Worm (Caenorhabditis elegans) whole organism, early embryonic: Measurements from ENCODE around the gene laf-1.

Experiments used
- B0310.2 ChIP-seq: sonication (generic microtip); optimal IDR thresholded peaks from 2 replicates; lab custom pipeline; 2016; ENCODE audit warnings: mild to moderate bottlenecking, missing genetic modification characterization, missing compliant biosample characterization
- F13C5.2 ChIP-seq: sonication (generic microtip); optimal IDR thresholded peaks from 2 replicates; lab custom pipeline; 2017; ENCODE audit warnings: mild to moderate bottlenecking, missing genetic modification characterization, inconsistent platforms, missing compliant biosample characterization
- aly-1 ChIP-seq: sonication (generic microtip); optimal IDR thresholded peaks from 2 replicates; lab custom pipeline; 2016; ENCODE audit warnings: missing genetic modification characterization, missing compliant biosample characterization
- ama-1 ChIP-seq: fragments of 150-350 bp; optimal IDR thresholded peaks from 2 replicates; lab custom pipeline; 2014
- ceh-13 ChIP-seq: fragments of 200-800 bp; sonication (Bioruptor generic); optimal IDR thresholded peaks from 2 replicates; lab custom pipeline; 2018; ENCODE audit warnings: mild to moderate bottlenecking, missing genetic modification characterization, missing compliant biosample characterization
- ceh-36 ChIP-seq: sonication (generic microtip); optimal IDR thresholded peaks from 2 replicates; lab custom pipeline; 2016; ENCODE audit warnings: missing genetic modification characterization, inconsistent platforms, missing compliant biosample characterization
- ets-7 ChIP-seq: sonication (generic microtip); optimal IDR thresholded peaks from 2 replicates; lab custom pipeline; 2016; ENCODE audit warnings: missing genotype, missing genetic modification characterization, missing compliant biosample characterization
- flt-1 ChIP-seq: fragments of 200-800 bp; sonication (Bioruptor generic); IDR thresholded peaks from 2 replicates; pipeline ENCODE4 v1.3.6; 2022; ENCODE audit warnings: missing genetic modification characterization, missing compliant biosample characterization
- hmbx-1 ChIP-seq: sonication (generic microtip); optimal IDR thresholded peaks from 2 replicates; lab custom pipeline; 2016; ENCODE audit warnings: mild to moderate bottlenecking, missing genetic modification characterization, missing compliant biosample characterization
- hmg-4 ChIP-seq: fragments of 200-800 bp; sonication (Bioruptor generic); optimal IDR thresholded peaks from 2 replicates; lab custom pipeline; 2018; ENCODE audit warnings: mild to moderate bottlenecking, missing genetic modification characterization, missing compliant biosample characterization
- hnd-1 ChIP-seq: sonication (generic microtip); optimal IDR thresholded peaks from 2 replicates; lab custom pipeline; 2016; ENCODE audit warnings: missing genetic modification characterization, missing compliant biosample characterization
- pes-1 ChIP-seq: fragments of 200-800 bp; sonication (Bioruptor generic); IDR thresholded peaks from 2 replicates; pipeline ENCODE4 v1.3.6; 2022; ENCODE audit warnings: missing genetic modification reagents, missing genetic modification characterization, missing compliant biosample characterization
- scrt-1 ChIP-seq: fragments of 200-800 bp; sonication (Bioruptor generic); IDR thresholded peaks from 2 replicates; pipeline ENCODE4 v1.3.6; 2022; ENCODE audit warnings: missing genetic modification characterization, missing compliant biosample characterization
- sea-1 ChIP-seq: fragments of 200-800 bp; sonication (Bioruptor generic); conservative IDR thresholded peaks from 2 replicates; pipeline ENCODE4 v1.3.6; 2022; ENCODE audit warnings: missing genetic modification characterization, missing compliant biosample characterization
- tbx-11 ChIP-seq: fragments of 200-800 bp; sonication (Bioruptor generic); IDR thresholded peaks from 2 replicates; pipeline ENCODE4 v1.3.6; 2022; ENCODE audit warnings: missing genetic modification characterization, missing compliant biosample characterization
- tbx-37 ChIP-seq: fragments of 200-800 bp; sonication (Bioruptor generic); conservative IDR thresholded peaks from 2 replicates; pipeline ENCODE4 v1.3.6; 2022; ENCODE audit warnings: missing genetic modification reagents, missing genetic modification characterization, missing compliant biosample characterization
- tra-4 ChIP-seq: sonication (generic microtip); optimal IDR thresholded peaks from 2 replicates; lab custom pipeline; 2017; ENCODE audit warnings: missing genetic modification characterization, missing compliant biosample characterization

laf-1 gene

DNA sequence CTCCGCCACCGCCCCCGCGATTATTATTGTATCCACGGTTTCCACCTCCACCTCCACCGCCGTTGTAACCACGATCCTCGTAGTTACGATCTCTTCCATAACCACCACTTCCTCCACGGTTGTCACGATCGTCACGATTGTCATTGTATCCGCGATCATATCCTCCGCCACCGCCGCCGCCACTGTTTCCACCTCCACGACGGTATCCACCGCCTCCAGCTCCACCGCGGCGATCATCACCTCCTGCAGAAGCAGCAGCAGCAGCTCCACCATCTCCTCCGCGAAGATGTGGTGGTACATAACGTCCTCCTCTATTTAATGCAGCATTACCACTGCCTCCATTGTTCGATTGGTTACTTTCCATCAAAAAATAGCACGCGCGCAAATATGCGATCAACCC, at the start of gene laf-1:
TSS of gene laf-1 (minus strand) at position 399 of the 400 bp plus-strand sequence.
- no peak for TF ChIP-seq F13C5.2 (tag; lab: Kevin White, UChicago)
- no peak for TF ChIP-seq ama-1 (lab: Kevin White, UChicago)
- no peak for TF ChIP-seq hmg-4 (GFP tag; lab: Kevin White, UChicago)
- no peak for TF ChIP-seq hnd-1 (tag; lab: Kevin White, UChicago)
- TF ChIP-seq hmbx-1 (tag; lab: Kevin White, UChicago) = no peak
- no peak for TF ChIP-seq flt-1 (GFP tag; lab: Robert Waterston, UW)
- TF ChIP-seq sea-1 (GFP tag; lab: Robert Waterston, UW) = no peak
- no peak for TF ChIP-seq ceh-13 (GFP tag; lab: Kevin White, UChicago)
- TF ChIP-seq tra-4 = no peak
- TF ChIP-seq pes-1 = no peak
- no peak for TF ChIP-seq ets-7
- no peak for TF ChIP-seq tbx-11 (GFP tag; lab: Robert Waterston, UW)
- no peak for TF ChIP-seq aly-1 (tag; lab: Kevin White, UChicago)
- TF ChIP-seq scrt-1 = no peak

ce11 chrIII:2826770-2827169, 47.9 kb upstream of the laf-1 start, which contains the start of gene Y71H2AM.1:
Gene Y71H2AM.1, plus strand, starts transcription at chrIII:2827070.
- no peak for TF ChIP-seq tbx-37
- no peak for TF ChIP-seq tra-4
- no peak for TF ChIP-seq hmbx-1 (tag; lab: Kevin White, UChicago)
- no peak for TF ChIP-seq ceh-13 (GFP tag; lab: Kevin White, UChicago)
- no peak for TF ChIP-seq F13C5.2 (tag; lab: Kevin White, UChicago)
- no peak for TF ChIP-seq flt-1 (GFP tag; lab: Robert Waterston, UW)
- no peak for TF ChIP-seq aly-1 (tag; lab: Kevin White, UChicago)
- no peak for TF ChIP-seq tbx-11 (GFP tag; lab: Robert Waterston, UW)
- no peak for TF ChIP-seq sea-1 (GFP tag; lab: Robert Waterston, UW)
- no peak for TF ChIP-seq scrt-1

DNA sequence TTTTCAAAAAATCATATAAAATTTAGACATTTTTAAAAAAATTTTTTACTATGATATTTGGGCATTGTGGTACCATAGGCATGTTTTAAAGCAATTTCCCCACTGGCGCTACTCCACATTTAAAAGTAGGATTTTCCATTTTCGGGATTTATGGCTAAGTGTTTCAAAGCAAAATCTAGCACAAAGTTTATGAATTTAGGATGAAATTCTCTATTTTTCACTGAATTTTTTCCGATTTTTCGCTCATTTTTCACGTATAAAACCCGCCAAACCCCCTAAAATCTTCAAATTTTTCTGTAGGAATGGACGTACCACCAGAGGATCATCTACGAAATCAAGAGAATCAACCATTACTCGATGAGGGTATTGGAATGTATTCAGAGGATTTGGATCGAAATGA, 40.1 kb upstream of the laf-1 start, which contains the start of gene pipp-4P:
TSS of gene pipp-4P (plus strand) at position 301 of the 400 bp plus-strand sequence.
- no peak for TF ChIP-seq aly-1 (tag; lab: Kevin White, UChicago)
- no peak for TF ChIP-seq hmg-4 (GFP tag; lab: Kevin White, UChicago)
- TF ChIP-seq ama-1 (lab: Kevin White, UChicago) = no peak
- TF ChIP-seq pes-1 = no peak
- no peak for TF ChIP-seq flt-1 (GFP tag; lab: Robert Waterston, UW)
- TF ChIP-seq ceh-13 (GFP tag; lab: Kevin White, UChicago) = no peak
- no peak for TF ChIP-seq scrt-1
- TF ChIP-seq tbx-11 (GFP tag; lab: Robert Waterston, UW) = no peak
- TF ChIP-seq sea-1 (GFP tag; lab: Robert Waterston, UW) = no peak
- no peak for TF ChIP-seq F13C5.2 (tag; lab: Kevin White, UChicago)
- TF ChIP-seq tra-4 = no peak
- no peak for TF ChIP-seq hmbx-1 (tag; lab: Kevin White, UChicago)
- no peak for TF ChIP-seq tbx-37
- no peak for TF ChIP-seq ceh-36 (tag; lab: Kevin White, UChicago)
- TF ChIP-seq hnd-1 (tag; lab: Kevin White, UChicago) = no peak
- TF ChIP-seq B0310.2 (tag; lab: Kevin White, UChicago) = no peak

- TF ChIP-seq hmg-4 (GFP tag; lab: Kevin White, UChicago) = no peak
- no peak for TF ChIP-seq tbx-11 (GFP tag; lab: Robert Waterston, UW)
- no peak for TF ChIP-seq tbx-37
- no peak for TF ChIP-seq flt-1 (GFP tag; lab: Robert Waterston, UW)
- TF ChIP-seq ceh-13 (GFP tag; lab: Kevin White, UChicago) = no peak
- TF ChIP-seq scrt-1 = no peak
- no peak for TF ChIP-seq pes-1
- no peak for TF ChIP-seq F13C5.2 (tag; lab: Kevin White, UChicago)
- no peak for TF ChIP-seq hmbx-1 (tag; lab: Kevin White, UChicago)
- no peak for TF ChIP-seq ets-7
- TF ChIP-seq sea-1 (GFP tag; lab: Robert Waterston, UW) = no peak
- TF ChIP-seq ceh-36 (tag; lab: Kevin White, UChicago) = no peak
- no peak for TF ChIP-seq ama-1 (lab: Kevin White, UChicago)
- no peak for TF ChIP-seq hnd-1 (tag; lab: Kevin White, UChicago)
- TF ChIP-seq aly-1 (tag; lab: Kevin White, UChicago) = no peak
- TF ChIP-seq B0310.2 (tag; lab: Kevin White, UChicago) = no peak
- no peak for TF ChIP-seq tra-4
These were observed 39.0 kb upstream of the laf-1 start for ce11 chrIII:2817847-2818246.

DNA sequence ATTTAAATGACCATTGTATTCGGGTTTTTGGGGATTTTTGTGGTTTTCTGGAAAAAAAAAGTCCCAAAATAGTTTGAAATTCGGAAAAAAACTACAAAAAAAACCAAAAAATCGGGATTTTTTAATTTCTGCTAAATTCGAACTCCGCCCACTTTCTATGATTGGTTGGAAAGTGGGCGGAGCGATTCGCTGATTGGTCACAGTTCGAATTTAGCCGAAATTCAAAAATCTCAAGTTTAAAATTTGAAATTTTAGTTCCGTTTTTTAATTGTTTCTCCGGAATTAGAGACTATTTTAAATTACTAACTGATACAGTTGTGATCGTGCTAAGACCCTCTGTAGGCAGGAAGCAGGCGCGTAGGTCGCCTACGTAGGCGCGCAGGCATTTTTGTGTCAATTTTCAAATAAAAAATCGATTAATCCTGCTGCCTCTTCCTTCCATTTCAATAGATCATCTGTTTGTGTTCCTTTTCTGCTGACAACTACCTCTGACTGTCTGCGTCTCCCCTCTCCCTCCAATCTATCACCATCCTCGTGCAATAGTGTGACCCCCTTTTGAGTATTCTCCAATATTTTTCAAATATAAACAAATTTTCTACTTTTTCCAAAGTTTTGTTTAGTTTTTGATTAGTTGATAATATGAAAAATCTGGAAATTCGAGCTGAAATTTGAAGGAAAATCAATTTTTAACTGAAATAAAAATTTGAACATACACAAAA, 37.5 kb upstream of the laf-1 start:
- TF ChIP-seq F13C5.2 (tag; lab: Kevin White, UChicago) (no peak), hnd-1 (tag; lab: Kevin White, UChicago) (no peak), scrt-1 (no peak), tbx-11 (GFP tag; lab: Robert Waterston, UW) (no peak), aly-1 (tag; lab: Kevin White, UChicago) (no peak), ets-7 (no peak), hmg-4 (GFP tag; lab: Kevin White, UChicago) (no peak), ceh-13 (GFP tag; lab: Kevin White, UChicago) (no peak)

DNA sequence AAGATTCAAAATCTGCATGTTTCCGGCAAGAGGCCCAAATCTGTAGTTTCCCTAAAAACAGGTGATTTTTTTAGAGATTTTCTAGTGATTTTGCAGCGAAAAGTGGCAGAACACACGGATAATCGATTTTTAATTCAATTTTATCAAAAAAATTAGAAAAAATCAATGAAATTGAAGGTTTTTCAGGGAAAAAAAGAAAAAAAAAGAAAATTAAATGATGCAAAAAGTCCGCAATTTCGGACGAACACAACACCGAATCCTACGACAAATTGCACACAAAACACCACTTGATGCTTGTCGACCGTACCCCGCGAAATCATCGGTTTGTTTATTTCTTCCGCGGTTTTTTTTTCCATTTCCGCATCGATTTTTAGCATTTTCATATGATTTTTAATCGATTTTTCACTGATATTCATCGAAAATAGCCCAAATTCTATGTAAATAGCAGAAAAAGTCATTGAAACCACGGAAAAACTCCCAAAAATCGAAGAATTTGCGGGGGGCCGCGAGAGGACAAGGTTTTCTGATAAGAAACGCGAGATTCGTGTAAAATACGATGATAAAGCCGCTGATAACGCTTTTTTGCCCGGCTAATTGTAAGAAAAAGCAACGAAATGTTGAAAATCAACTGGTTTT, 36.2 kb upstream of the laf-1 start, which contains the start of gene tufm-1:
TSS of gene tufm-1 (minus strand) at position 51 of the 636 bp plus-strand sequence.
- no peak for TF ChIP-seq hmbx-1 (tag; lab: Kevin White, UChicago)
- no peak for TF ChIP-seq ama-1 (lab: Kevin White, UChicago)
- no peak for TF ChIP-seq scrt-1
- no peak for TF ChIP-seq F13C5.2 (tag; lab: Kevin White, UChicago)
- no peak for TF ChIP-seq ceh-36 (tag; lab: Kevin White, UChicago)

DNA sequence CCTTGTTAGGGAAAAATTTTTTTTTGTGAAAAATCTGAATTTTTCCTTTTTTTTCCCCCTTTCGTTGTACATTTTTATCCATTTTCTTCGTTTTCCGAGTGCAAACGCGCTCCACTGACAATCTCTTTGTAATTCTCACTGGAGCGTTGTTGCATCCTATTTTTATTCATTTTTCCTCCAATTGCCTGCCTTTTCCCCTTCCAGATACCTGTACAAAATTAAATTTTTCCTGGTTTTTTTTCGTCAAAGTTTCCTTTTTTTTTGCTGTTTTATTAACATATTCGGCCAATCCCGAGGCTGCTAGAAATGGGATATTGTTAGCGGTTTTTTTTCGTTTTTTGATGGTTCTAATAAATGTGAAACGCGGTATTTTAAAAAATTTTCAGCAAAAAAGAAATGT, 32.6 kb upstream of the laf-1 start:
- TF ChIP-seq tbx-37 (no peak), tra-4 (no peak), hmbx-1 (tag; lab: Kevin White, UChicago) (no peak), ama-1 (lab: Kevin White, UChicago) (no peak), sea-1 (GFP tag; lab: Robert Waterston, UW) (peak; percentile 49; the same call in 1 of the 2 replicates), tbx-11 (GFP tag; lab: Robert Waterston, UW) (0 out of 2 replicates have a peak, but pooled peaks have one; percentile 19), pes-1 (0 out of 2 replicates have a peak, but pooled peaks have one; percentile 9)
